Fruit fly (Drosophila melanogaster) whole organism, embryonic: ENCODE data around the gene CG4101.

Source experiments
- ATbp ChIP-seq: fragments of 200-800 bp; sonication (Bioruptor generic); optimal IDR thresholded peaks from 2 replicates; lab custom pipeline; 2017; ENCODE audit warnings: missing biosample characterization, mild to moderate bottlenecking, missing genetic modification characterization, missing genetic modification reagents
- CG10366 ChIP-seq: fragments of 200-800 bp; sonication (Bioruptor generic); IDR thresholded peaks from 2 replicates; pipeline ENCODE4 v1.3.6; 2022; ENCODE audit warnings: missing biosample characterization, missing genetic modification characterization
- CG10565 ChIP-seq: fragments of 200-800 bp; sonication (Bioruptor generic); optimal IDR thresholded peaks from 3 replicates; lab custom pipeline; 2016; ENCODE audit warnings: missing biosample characterization, mild to moderate bottlenecking, missing genetic modification characterization
- CG12299 ChIP-seq: fragments of 200-800 bp; sonication (Bioruptor generic); optimal IDR thresholded peaks from 2 replicates; lab custom pipeline; 2018; ENCODE audit warnings: missing biosample characterization, mild to moderate bottlenecking, missing genetic modification characterization
- CG13424 ChIP-seq: fragments of 200-800 bp; sonication (Bioruptor generic); optimal IDR thresholded peaks from 2 replicates; lab custom pipeline; 2019; ENCODE audit warnings: missing biosample characterization, mild to moderate bottlenecking, missing genetic modification characterization, moderate library complexity
- CG13624 ChIP-seq: fragments of 200-800 bp; sonication (Bioruptor generic); optimal IDR thresholded peaks from 2 replicates; lab custom pipeline; 2016; ENCODE audit warnings: missing biosample characterization, missing genetic modification characterization
- CG17912 ChIP-seq: fragments of 200-800 bp; sonication (Bioruptor generic); optimal IDR thresholded peaks from 2 replicates; lab custom pipeline; 2018; ENCODE audit warnings: missing biosample characterization, mild to moderate bottlenecking, missing genetic modification characterization
- CG18599 ChIP-seq: fragments of 200-800 bp; sonication (Bioruptor generic); optimal IDR thresholded peaks from 3 replicates; lab custom pipeline; 2017; ENCODE audit warnings: missing biosample characterization, missing genetic modification characterization, mild to moderate bottlenecking, moderate library complexity, missing genetic modification reagents
- CG18619 ChIP-seq: fragments of 200-800 bp; sonication (Bioruptor generic); optimal IDR thresholded peaks from 3 replicates; lab custom pipeline; 2017; ENCODE audit warnings: missing biosample characterization, mild to moderate bottlenecking, missing genetic modification characterization
- CG2199 ChIP-seq: fragments of 200-800 bp; sonication (Bioruptor generic); IDR thresholded peaks from 3 replicates; pipeline ENCODE4 v1.3.6; 2022; ENCODE audit warnings: missing biosample characterization, missing genetic modification characterization
- CG2202 ChIP-seq: fragments of 200-800 bp; sonication (Bioruptor generic); optimal IDR thresholded peaks from 2 replicates; lab custom pipeline; 2018; ENCODE audit warnings: missing biosample characterization, mild to moderate bottlenecking, missing genetic modification characterization
- CG30020 ChIP-seq: fragments of 200-800 bp; optimal IDR thresholded peaks from 2 replicates; lab custom pipeline; 2019; ENCODE audit warnings: missing biosample characterization, mild to moderate bottlenecking, missing genetic modification characterization, moderate library complexity
- CG42726 ChIP-seq: fragments of 200-800 bp; sonication (Bioruptor generic); IDR thresholded peaks from 2 replicates; pipeline ENCODE4 v1.3.6; 2022; ENCODE audit warnings: missing biosample characterization, missing genetic modification characterization; ENCODE audit not compliant: partially characterized antibody
- CG6654 ChIP-seq: fragments of 200-800 bp; sonication (Bioruptor generic); optimal IDR thresholded peaks from 2 replicates; lab custom pipeline; 2017; ENCODE audit warnings: missing biosample characterization, mild to moderate bottlenecking, missing genetic modification characterization
- CG6683 ChIP-seq: fragments of 200-800 bp; sonication (Bioruptor generic); optimal IDR thresholded peaks from 2 replicates; lab custom pipeline; 2017; ENCODE audit warnings: missing biosample characterization, mild to moderate bottlenecking, missing genetic modification characterization, missing genetic modification reagents
- CG7357 ChIP-seq: fragments of 200-800 bp; sonication (Bioruptor generic); IDR thresholded peaks from 3 replicates; pipeline ENCODE4 v1.3.6; 2022; ENCODE audit warnings: missing biosample characterization, missing genetic modification characterization
- CG7556 ChIP-seq: fragments of 200-800 bp; sonication (Bioruptor generic); optimal IDR thresholded peaks from 2 replicates; lab custom pipeline; 2017; ENCODE audit warnings: missing biosample characterization, mild to moderate bottlenecking, missing genetic modification characterization
- CG9797 ChIP-seq: fragments of 200-800 bp; sonication (Bioruptor generic); optimal IDR thresholded peaks from 3 replicates; lab custom pipeline; 2018; ENCODE audit warnings: missing biosample characterization, mild to moderate bottlenecking, missing genetic modification characterization
- Dbx ChIP-seq: fragments of 200-800 bp; sonication (Bioruptor generic); IDR thresholded peaks from 3 replicates; pipeline ENCODE4 v1.3.6; 2022; ENCODE audit warnings: missing biosample characterization, missing genetic modification characterization
- Dp ChIP-seq: fragments of 200-800 bp; sonication (Bioruptor generic); optimal IDR thresholded peaks from 2 replicates; lab custom pipeline; 2018; ENCODE audit warnings: missing biosample characterization, mild to moderate bottlenecking, missing genetic modification characterization, moderate library complexity
- Gug ChIP-seq: fragments of 200-800 bp; sonication (Bioruptor generic); IDR thresholded peaks from 4 replicates; pipeline ENCODE4 v1.3.6; 2022; ENCODE audit warnings: missing biosample characterization, missing genetic modification characterization
- Hey ChIP-seq: fragments of 200-800 bp; sonication (Bioruptor generic); optimal IDR thresholded peaks from 3 replicates; lab custom pipeline; 2018; ENCODE audit warnings: missing biosample characterization, mild to moderate bottlenecking, missing genetic modification characterization
- Hr39 ChIP-seq: fragments of >200 bp; optimal IDR thresholded peaks from 2 replicates; lab custom pipeline; 2017
- Ravus ChIP-seq: fragments of 200-800 bp; sonication (Bioruptor generic); IDR thresholded peaks from 2 replicates; pipeline ENCODE4 v1.3.6; 2022; ENCODE audit warnings: missing biosample characterization, missing genetic modification characterization
- Rfx ChIP-seq: fragments of 200-800 bp; sonication (Bioruptor generic); IDR thresholded peaks from 2 replicates; pipeline ENCODE4 v1.3.6; 2022; ENCODE audit warnings: missing biosample characterization, missing genetic modification characterization
- Rx ChIP-seq: fragments of 200-800 bp; sonication (Bioruptor generic); IDR thresholded peaks from 2 replicates; pipeline ENCODE4 v1.3.6; 2022; ENCODE audit warnings: missing biosample characterization, missing genetic modification characterization
- Sox102F ChIP-seq: fragments of 200-800 bp; sonication (Bioruptor generic); optimal IDR thresholded peaks from 2 replicates; lab custom pipeline; 2018; ENCODE audit warnings: missing biosample characterization, mild to moderate bottlenecking, missing genetic modification characterization, moderate library complexity
- Xbp1 ChIP-seq: fragments of 200-800 bp; sonication (Bioruptor generic); optimal IDR thresholded peaks from 3 replicates; lab custom pipeline; 2016; ENCODE audit warnings: missing biosample characterization, mild to moderate bottlenecking, missing genetic modification characterization
- amos ChIP-seq: fragments of 200-800 bp; sonication (Bioruptor generic); IDR thresholded peaks from 2 replicates; pipeline ENCODE4 v1.3.6; 2022; ENCODE audit warnings: missing biosample characterization, missing genetic modification characterization; ENCODE audit not compliant: partially characterized antibody
- ash1 ChIP-seq: fragments of 200-800 bp; sonication (Bioruptor generic); optimal IDR thresholded peaks from 2 replicates; lab custom pipeline; 2018; ENCODE audit warnings: missing biosample characterization, mild to moderate bottlenecking, missing genetic modification characterization
- chif ChIP-seq, 2 experiments: fragments of 200-800 bp; sonication (Bioruptor generic); optimal IDR thresholded peaks; 3 replicates each; lab custom pipeline; 2016; ENCODE audit warnings: missing biosample characterization in 2 of 2, missing genetic modification characterization in 2 of 2
- chn ChIP-seq: fragments of 200-800 bp; sonication (Bioruptor generic); optimal IDR thresholded peaks from 2 replicates; lab custom pipeline; 2016; ENCODE audit warnings: missing biosample characterization, missing genetic modification characterization
- dysf ChIP-seq: fragments of 200-800 bp; sonication (Bioruptor generic); IDR thresholded peaks from 3 replicates; pipeline ENCODE4 v1.3.6; 2022; ENCODE audit warnings: missing biosample characterization, missing genetic modification characterization
- fu2 ChIP-seq: fragments of 200-800 bp; sonication (Bioruptor generic); optimal IDR thresholded peaks from 2 replicates; lab custom pipeline; 2016; ENCODE audit warnings: missing biosample characterization, missing genetic modification characterization
- gce ChIP-seq: fragments of 200-800 bp; sonication (Bioruptor generic); IDR thresholded peaks from 3 replicates; pipeline ENCODE4 v1.3.6; 2022; ENCODE audit warnings: missing biosample characterization, missing genetic modification characterization
- gcm2 ChIP-seq: fragments of 200-800 bp; sonication (Bioruptor generic); optimal IDR thresholded peaks from 2 replicates; lab custom pipeline; 2016; ENCODE audit warnings: missing biosample characterization, missing genetic modification characterization
- lola ChIP-seq, 3 experiments: fragments of >200 bp in 2 of 3; fragments of 200-800 bp in 1 of 3; sonication (Bioruptor generic) in 1 of 3; optimal IDR thresholded peaks; 2 replicates each; lab custom pipeline; 2017 to 2019; ENCODE audit warnings: missing biosample characterization in 3 of 3, missing genetic modification characterization in 3 of 3, mild to moderate bottlenecking in 1 of 3, moderate library complexity in 1 of 3
- mirr ChIP-seq: fragments of 200-800 bp; sonication (Bioruptor generic); optimal IDR thresholded peaks from 3 replicates; lab custom pipeline; 2018; ENCODE audit warnings: missing biosample characterization, mild to moderate bottlenecking, missing genetic modification characterization
- peb ChIP-seq: fragments of 200-800 bp; sonication (Bioruptor generic); IDR thresholded peaks from 2 replicates; pipeline ENCODE4 v1.3.6; 2022; ENCODE audit warnings: missing biosample characterization, missing genetic modification characterization
- pnt ChIP-seq: fragments of 200-800 bp; sonication (Bioruptor generic); optimal IDR thresholded peaks from 3 replicates; lab custom pipeline; 2016; ENCODE audit warnings: missing biosample characterization, missing genetic modification characterization
- ro ChIP-seq: fragments of 200-800 bp; sonication (Bioruptor generic); IDR thresholded peaks from 2 replicates; pipeline ENCODE4 v1.3.6; 2022; ENCODE audit warnings: missing biosample characterization, missing genetic modification characterization
- sc ChIP-seq, 3 experiments: fragments of >200 bp in 2 of 3; fragments of 200-800 bp in 1 of 3; sonication (Bioruptor generic) in 1 of 3; optimal IDR thresholded peaks; 2 replicates in 2 of 3; 3 replicates in 1 of 3; lab custom pipeline; 2017; ENCODE audit warnings: mild to moderate bottlenecking in 1 of 3, missing biosample characterization in 1 of 3, missing genetic modification characterization in 1 of 3, missing genetic modification reagents in 1 of 3
- sna ChIP-seq: fragments of 200-800 bp; sonication (Bioruptor generic); IDR thresholded peaks from 2 replicates; pipeline ENCODE4 v1.3.6; 2022; ENCODE audit warnings: missing biosample characterization, missing genetic modification characterization; ENCODE audit not compliant: partially characterized antibody
- sr ChIP-seq: fragments of 200-800 bp; sonication (Bioruptor generic); IDR thresholded peaks from 3 replicates; pipeline ENCODE4 v1.3.6; 2022; ENCODE audit warnings: missing biosample characterization, missing genetic modification characterization
- toy ChIP-seq: fragments of 200-800 bp; sonication (Bioruptor generic); IDR thresholded peaks from 2 replicates; pipeline ENCODE4 v1.3.6; 2022; ENCODE audit warnings: missing biosample characterization, missing genetic modification characterization
- vnd ChIP-seq: fragments of 200-800 bp; sonication (Bioruptor generic); IDR thresholded peaks from 3 replicates; pipeline ENCODE4 v1.3.6; 2022; ENCODE audit warnings: missing biosample characterization, missing genetic modification characterization; ENCODE audit not compliant: partially characterized antibody
- wor ChIP-seq: fragments of 200-800 bp; sonication (Bioruptor generic); IDR thresholded peaks from 2 replicates; pipeline ENCODE4 v1.3.6; 2022; ENCODE audit warnings: missing biosample characterization, missing genetic modification characterization
- zf30C ChIP-seq: fragments of 200-800 bp; sonication (Bioruptor generic); optimal IDR thresholded peaks from 3 replicates; lab custom pipeline; 2018; ENCODE audit warnings: missing biosample characterization, mild to moderate bottlenecking, missing genetic modification characterization

Gene CG4101

DNA sequence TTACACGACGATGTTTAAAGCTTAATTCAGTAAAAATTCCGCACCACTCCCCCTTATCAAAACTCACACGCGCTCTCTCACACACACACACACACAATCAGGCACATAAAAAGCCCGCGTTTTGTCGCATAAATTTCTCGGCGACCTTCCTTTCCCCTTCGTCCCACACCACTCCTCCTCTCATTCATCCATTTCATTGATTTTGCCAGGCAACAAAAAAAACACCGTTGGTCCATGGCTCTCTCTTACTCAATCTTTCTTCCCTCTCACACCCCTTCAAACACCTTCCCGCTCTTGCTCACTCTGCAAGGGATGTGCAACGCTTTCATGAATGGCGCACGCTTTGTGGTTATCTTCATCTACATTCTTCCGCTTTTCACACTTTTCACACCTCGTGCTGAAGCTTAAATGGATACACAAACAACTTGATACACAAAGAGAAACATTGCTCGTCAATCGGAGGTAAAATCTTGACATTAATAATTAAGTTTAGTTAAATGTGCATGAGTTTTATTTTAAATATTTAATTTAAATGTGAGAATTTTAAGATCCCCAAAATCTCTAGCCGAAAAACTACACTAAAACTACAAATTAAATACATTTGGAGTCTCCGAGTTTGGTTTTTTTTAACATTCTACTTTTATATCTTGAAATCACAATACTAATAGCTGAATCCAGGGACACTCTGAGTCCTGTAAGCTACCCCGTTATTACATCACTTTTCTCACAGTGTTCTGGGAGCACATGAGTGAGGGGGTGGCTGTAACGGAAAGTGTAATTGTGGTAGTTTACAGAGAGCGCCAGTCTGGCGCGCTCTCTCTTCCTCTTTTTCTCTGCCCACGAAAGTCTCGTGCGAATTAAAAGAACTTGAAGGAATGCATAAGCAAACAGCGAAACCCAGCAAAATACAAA is 47.9 kb downstream of the CG4101 start (continued):
- peak; percentile 97 for TF ChIP-seq Xbp1 (GFP tag; lab: Kevin White, UChicago)
- TF ChIP-seq CG17912 (GFP tag; lab: Kevin White, UChicago): peak; percentile 77
- peak; percentile 92 for TF ChIP-seq CG2202 (tag; lab: Kevin White, UChicago)
- TF ChIP-seq Ravus (GFP tag; lab: Robert Waterston, UW): peak; percentile 87
- TF ChIP-seq CG13424: peak; percentile 98
- peak; percentile 98 for TF ChIP-seq ATbp (GFP tag; lab: Kevin White, UChicago)
- TF ChIP-seq CG9797 (GFP tag; lab: Kevin White, UChicago): peak; percentile 44
- TF ChIP-seq zf30C (GFP tag; lab: Kevin White, UChicago): peak; percentile 87
- TF ChIP-seq sr (GFP tag; lab: Robert Waterston, UW): peak; percentile 77; the same call in 2 of the 3 replicates
- peak; percentile 97 for TF ChIP-seq Gug
- peak in 1 of 3 experiments; percentile 96 for TF ChIP-seq lola (GFP tag; optimal IDR thresholded peaks at IDR 0.05; lab: Kevin White, UChicago)
- TF ChIP-seq ro (GFP tag; lab: Robert Waterston, UW): peak; percentile 82
- TF ChIP-seq chif (GFP tag; optimal IDR thresholded peaks at IDR 0.05; lab: Kevin White, UChicago): peak; percentile 89 to 91
- TF ChIP-seq CG42726: no peak
- TF ChIP-seq fu2 (GFP tag; lab: Kevin White, UChicago): peak; percentile 84
- peak; percentile 97 for TF ChIP-seq dysf (GFP tag; lab: Robert Waterston, UW)
- TF ChIP-seq CG10366 (GFP tag; lab: Robert Waterston, UW): peak; percentile 93
- peak; percentile 91 for TF ChIP-seq CG13624 (GFP tag; lab: Kevin White, UChicago)
- peak; percentile 98 for TF ChIP-seq CG18619 (GFP tag; lab: Kevin White, UChicago)
- peak; percentile 92 for TF ChIP-seq CG6654 (GFP tag; lab: Kevin White, UChicago)
- peak; percentile 85 for TF ChIP-seq CG10565
- TF ChIP-seq gcm2 (GFP tag; lab: Kevin White, UChicago): peak; percentile 73
- no peak for TF ChIP-seq vnd (GFP tag; lab: Robert Waterston, UW)
- TF ChIP-seq Hey (tag; lab: Kevin White, UChicago): peak; percentile 20
- TF ChIP-seq CG2199: peak; percentile 94
- peak; percentile 83 for TF ChIP-seq toy (GFP tag; lab: Robert Waterston, UW)
- peak; percentile 94 for TF ChIP-seq Rfx
- no peak for TF ChIP-seq amos
- TF ChIP-seq gce (GFP tag; lab: Robert Waterston, UW): peak; percentile 90
- TF ChIP-seq sc (optimal IDR thresholded peaks at IDR 0.05; lab: Kevin White, UChicago): no peak
- peak; percentile 97 for TF ChIP-seq sc (GFP tag; optimal IDR thresholded peaks at IDR 0.05; lab: Kevin White, UChicago)
- TF ChIP-seq peb (GFP tag; lab: Robert Waterston, UW): peak; percentile 92
- no peak for TF ChIP-seq Dp (GFP tag; lab: Kevin White, UChicago)
- TF ChIP-seq CG30020: peak; percentile 77
- peak; percentile 92 for TF ChIP-seq Rx (GFP tag; lab: Robert Waterston, UW)
- TF ChIP-seq Sox102F (GFP tag; lab: Kevin White, UChicago): peak; percentile 97
- TF ChIP-seq CG6683: peak; percentile 93
- peak; percentile 93 for TF ChIP-seq pnt
- peak; percentile 65 for TF ChIP-seq ash1 (GFP tag; lab: Kevin White, UChicago)
- TF ChIP-seq Hr39 (lab: Kevin White, UChicago): no peak
- peak; percentile 95 for TF ChIP-seq CG12299 (tag; lab: Kevin White, UChicago)
- peak; percentile 94 for TF ChIP-seq wor (GFP tag; lab: Robert Waterston, UW)
- TF ChIP-seq mirr (GFP tag; lab: Kevin White, UChicago): peak; percentile 61
- TF ChIP-seq Dbx (GFP tag; lab: Robert Waterston, UW): peak; percentile 94
- TF ChIP-seq sna (GFP tag; lab: Robert Waterston, UW): no peak
- peak; percentile 90 for TF ChIP-seq CG7357
- TF ChIP-seq CG7556: peak; percentile 99
- TF ChIP-seq chn (GFP tag; lab: Kevin White, UChicago): peak; percentile 95
- peak; percentile 98 for TF ChIP-seq CG18599 (GFP tag; lab: Kevin White, UChicago)
